Fruit fly (Drosophila melanogaster): ENCODE measurements around the gene Unc-115a.

Gene Unc-115a

DNA sequence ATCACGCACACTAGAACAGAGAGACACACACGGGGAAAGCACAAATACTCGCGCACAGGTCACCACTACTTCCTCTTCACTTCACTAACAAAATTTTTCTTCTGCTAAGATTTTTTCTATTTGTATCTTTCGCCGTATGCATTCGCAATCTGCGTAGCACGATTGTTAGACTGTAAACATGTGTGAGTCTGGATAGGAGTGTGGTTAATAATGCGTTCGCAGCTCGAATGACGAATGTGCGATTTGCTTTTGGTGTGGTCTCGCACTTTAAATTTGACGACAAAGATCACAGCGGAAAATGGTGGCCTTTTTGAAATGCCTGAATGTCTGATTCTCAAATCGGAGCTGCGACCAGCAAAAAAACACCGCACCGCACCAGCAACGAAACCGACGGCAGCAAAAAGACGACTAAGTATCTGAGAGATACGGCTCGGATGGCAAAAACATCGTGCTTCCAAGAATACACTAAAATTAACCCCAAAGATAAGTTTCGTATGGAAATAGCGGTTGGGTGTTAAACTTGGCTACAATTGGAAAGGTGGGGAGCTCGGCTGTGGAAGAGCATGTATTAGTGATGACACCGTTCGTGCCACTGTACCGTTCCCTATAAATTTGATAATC is at the start of gene Unc-115a:
TSS of gene Unc-115a (minus strand) at position 410 of the 621 bp plus-strand sequence.
- TF ChIP-seq fd96Ca (GFP tag; IDR thresholded peaks at IDR 0.05) = no peak
- no peak for TF ChIP-seq CG8301 (tag; optimal IDR thresholded peaks at IDR 0.05)
- TF ChIP-seq CG17806 (tag; optimal IDR thresholded peaks at IDR 0.05) = peak; percentile 6
- TF ChIP-seq rn (GFP tag; IDR thresholded peaks at IDR 0.05) = no peak
- no peak for TF ChIP-seq CG14655 (GFP tag; optimal IDR thresholded peaks at IDR 0.05)
- no peak for TF ChIP-seq CG13204 (GFP tag; optimal IDR thresholded peaks at IDR 0.05)
- peak; percentile 36 for TF ChIP-seq Snoo (tag; optimal IDR thresholded peaks at IDR 0.05)
- TF ChIP-seq CG34367 (tag; optimal IDR thresholded peaks at IDR 0.05) = peak; percentile 35
- no peak for TF ChIP-seq CG8159 (tag; optimal IDR thresholded peaks at IDR 0.05)
- TF ChIP-seq gl (tag; optimal IDR thresholded peaks at IDR 0.05) = peak; percentile 43
- peak; percentile 21 for TF ChIP-seq CG15710 (tag; optimal IDR thresholded peaks at IDR 0.05)
- no peak for TF ChIP-seq Ets98B (GFP tag; IDR thresholded peaks at IDR 0.05)
- no peak for TF ChIP-seq CG32121 (GFP tag; IDR thresholded peaks at IDR 0.05)
- TF ChIP-seq Pif1A (GFP tag; optimal IDR thresholded peaks at IDR 0.05) = no peak
- TF ChIP-seq EcR (GFP tag; optimal IDR thresholded peaks at IDR 0.05) = no peak
- no peak for TF ChIP-seq D1 (tag; optimal IDR thresholded peaks at IDR 0.05)
- no peak for TF ChIP-seq CG9948 (tag; optimal IDR thresholded peaks at IDR 0.05)

DNA sequence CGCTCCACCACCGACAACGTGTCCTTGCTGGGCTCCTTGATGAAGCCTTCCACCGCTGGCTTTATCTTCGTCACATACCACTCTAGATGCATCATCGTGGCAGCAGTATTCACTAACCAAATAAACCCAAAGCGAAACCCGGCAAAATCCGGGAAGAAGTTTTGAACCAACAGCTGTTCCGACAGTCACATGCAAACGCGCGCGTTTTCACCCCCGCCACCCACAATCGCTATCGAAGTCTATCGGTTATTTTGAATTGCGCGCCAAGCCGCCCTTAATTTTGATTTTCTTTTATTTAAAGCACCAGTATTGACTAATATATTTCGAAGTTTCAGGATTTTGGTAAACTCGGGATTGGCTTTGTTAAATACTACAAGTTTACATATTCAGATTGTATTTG is 49.3 kb upstream of the Unc-115a start, which contains the start of gene Tti1:
TSS of gene Tti1 (minus strand) at position 200 of the 400 bp plus-strand sequence.
- no peak for TF ChIP-seq Ets98B (GFP tag; IDR thresholded peaks at IDR 0.05)
- no peak for TF ChIP-seq CG12605 (GFP tag; IDR thresholded peaks at IDR 0.05)
- TF ChIP-seq gl (tag; optimal IDR thresholded peaks at IDR 0.05) = no peak
- no peak for TF ChIP-seq CG4496 (GFP tag; IDR thresholded peaks at IDR 0.05)
- no peak for TF ChIP-seq fd96Ca (GFP tag; IDR thresholded peaks at IDR 0.05)
- TF ChIP-seq CG9948 (tag; optimal IDR thresholded peaks at IDR 0.05) = no peak
- no peak for TF ChIP-seq EcR (GFP tag; optimal IDR thresholded peaks at IDR 0.05)

DNA sequence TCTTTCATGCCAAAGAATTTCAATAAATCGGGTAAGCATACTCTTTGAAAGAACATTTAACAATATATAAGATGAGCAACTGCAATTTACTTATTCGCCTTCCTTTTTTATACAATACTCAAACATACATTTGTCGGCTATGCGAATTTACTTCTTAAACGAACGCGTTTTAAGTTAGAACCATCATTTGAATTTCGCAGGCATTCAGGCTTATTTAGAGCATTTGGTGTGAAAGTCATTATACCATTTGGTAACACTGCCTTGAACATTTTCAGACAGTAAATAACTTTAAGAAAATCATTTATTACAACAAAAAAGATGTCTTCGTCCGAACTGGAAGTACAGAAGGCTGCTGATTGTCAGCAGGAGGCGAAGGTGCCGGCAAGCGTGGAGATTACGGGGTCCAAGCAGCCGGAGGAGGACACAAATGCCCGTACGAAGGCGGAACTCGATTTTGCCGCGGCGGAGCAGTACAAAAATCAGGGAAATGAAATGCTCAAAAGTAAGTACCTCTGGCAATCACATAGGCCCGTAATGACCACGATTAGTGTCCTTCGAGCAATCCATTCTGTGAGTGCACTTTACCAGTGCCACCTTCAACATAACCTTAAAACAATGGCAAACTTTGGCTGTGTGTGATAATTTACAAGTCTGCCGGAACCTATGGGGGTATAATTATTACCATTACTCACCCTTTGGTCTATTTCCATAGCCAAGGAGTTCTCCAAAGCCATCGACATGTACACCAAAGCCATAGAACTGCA is 42.9 kb upstream of the Unc-115a start:
- TF ChIP-seq CG4496 (GFP tag; IDR thresholded peaks at IDR 0.05) (no peak), gl (tag; optimal IDR thresholded peaks at IDR 0.05) (no peak), D1 (tag; optimal IDR thresholded peaks at IDR 0.05) (no peak), Pif1A (GFP tag; optimal IDR thresholded peaks at IDR 0.05) (no peak), Pif1B (GFP tag; optimal IDR thresholded peaks at IDR 0.05) (no peak), fd96Ca (GFP tag; IDR thresholded peaks at IDR 0.05) (no peak)

- TF ChIP-seq CG17806 (tag; optimal IDR thresholded peaks at IDR 0.05) (no peak), CG14655 (GFP tag; optimal IDR thresholded peaks at IDR 0.05) (no peak)
Measured at dm6 chr3R:9747875-9747899, 42.5 kb upstream of the Unc-115a start, which contains the start of gene PpD3. PpD3 (plus strand) TSS chr3R:9747875.

DNA sequence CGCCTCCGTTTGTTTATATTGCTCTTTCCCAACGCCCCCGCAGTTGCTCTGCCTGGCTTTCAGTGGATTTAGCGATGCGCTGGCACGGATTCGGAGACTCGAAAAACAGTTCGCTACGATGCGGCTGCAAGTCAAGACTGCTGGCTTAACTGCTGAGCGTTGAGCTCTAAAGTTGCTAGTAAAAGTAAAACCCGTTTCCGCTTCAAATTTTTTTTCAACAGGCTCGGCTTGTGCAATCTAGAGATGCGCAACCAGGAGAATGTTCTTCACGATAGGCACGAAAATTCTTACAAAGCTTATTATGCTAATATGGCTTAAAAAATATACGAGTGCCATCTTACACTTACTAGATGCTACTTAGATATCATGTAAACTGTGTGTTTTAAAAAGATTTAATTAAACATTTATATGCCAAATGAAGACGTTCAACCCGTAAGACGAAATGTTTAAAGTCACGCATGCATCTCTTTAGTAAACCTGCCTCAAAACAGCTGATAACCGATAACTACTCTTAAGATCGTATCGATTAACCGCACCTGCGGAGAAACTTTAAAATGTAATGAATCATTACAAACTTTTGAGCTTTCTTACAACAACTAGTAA is 42.2 kb upstream of the Unc-115a start, which contains the start of gene CG12948:
TSS of gene CG12948 (minus strand) at position 473 of the 603 bp plus-strand sequence.
- TF ChIP-seq CG17806 (tag; optimal IDR thresholded peaks at IDR 0.05) (peak; percentile 23), CG4496 (GFP tag; IDR thresholded peaks at IDR 0.05) (peak; percentile 47; the same call in 1 of the 3 replicates), gl (tag; optimal IDR thresholded peaks at IDR 0.05) (peak; percentile 29), Pif1B (GFP tag; optimal IDR thresholded peaks at IDR 0.05) (no peak), D1 (tag; optimal IDR thresholded peaks at IDR 0.05) (no peak), Ets98B (GFP tag; IDR thresholded peaks at IDR 0.05) (peak; percentile 35; the same call in 1 of the 2 replicates), EcR (GFP tag; optimal IDR thresholded peaks at IDR 0.05) (peak; percentile 51), CG15710 (tag; optimal IDR thresholded peaks at IDR 0.05) (peak; percentile 53), CG14655 (GFP tag; optimal IDR thresholded peaks at IDR 0.05) (no peak), CG8301 (tag; optimal IDR thresholded peaks at IDR 0.05) (no peak), CG8159 (tag; optimal IDR thresholded peaks at IDR 0.05) (no peak), fd96Ca (GFP tag; IDR thresholded peaks at IDR 0.05) (peak; percentile 7; the same call in 1 of the 3 replicates), rn (GFP tag; IDR thresholded peaks at IDR 0.05) (no peak), Snoo (tag; optimal IDR thresholded peaks at IDR 0.05) (peak; percentile 55), Pif1A (GFP tag; optimal IDR thresholded peaks at IDR 0.05) (no peak), CG32121 (GFP tag; IDR thresholded peaks at IDR 0.05) (peak; percentile 24; the same call in 1 of the 2 replicates), CG34367 (tag; optimal IDR thresholded peaks at IDR 0.05) (no peak), CG10348 (GFP tag; IDR thresholded peaks at IDR 0.05) (no peak), CG12605 (GFP tag; IDR thresholded peaks at IDR 0.05) (no peak), CG13204 (GFP tag; optimal IDR thresholded peaks at IDR 0.05) (no peak), CG9948 (tag; optimal IDR thresholded peaks at IDR 0.05) (peak; percentile 24)

DNA sequence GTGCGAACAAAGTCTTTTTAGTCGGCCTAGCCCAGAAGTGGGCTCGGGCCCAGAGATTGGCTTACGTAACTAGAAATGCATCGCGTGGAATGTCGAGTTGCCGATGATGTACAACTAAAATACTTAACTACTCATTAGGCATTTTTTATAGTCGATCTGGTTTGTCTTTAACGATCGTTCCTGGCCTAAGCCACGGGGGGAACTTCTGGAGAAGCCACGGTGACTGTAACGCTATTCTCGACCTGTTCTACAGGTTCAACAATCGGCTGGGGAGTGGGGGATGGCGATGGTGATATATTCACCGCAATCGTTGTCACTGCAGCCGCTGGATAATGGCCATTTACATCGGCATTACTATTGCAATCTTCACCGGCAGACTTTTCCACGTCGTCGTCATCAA is 41.0 kb upstream of the Unc-115a start, which contains the start of gene CG34409:
TSS of gene CG34409 (minus strand) at position 101 of the 400 bp plus-strand sequence.
- TF ChIP-seq EcR (GFP tag; optimal IDR thresholded peaks at IDR 0.05) = peak; percentile 9
- TF ChIP-seq Ets98B (GFP tag; IDR thresholded peaks at IDR 0.05) = no peak

DNA sequence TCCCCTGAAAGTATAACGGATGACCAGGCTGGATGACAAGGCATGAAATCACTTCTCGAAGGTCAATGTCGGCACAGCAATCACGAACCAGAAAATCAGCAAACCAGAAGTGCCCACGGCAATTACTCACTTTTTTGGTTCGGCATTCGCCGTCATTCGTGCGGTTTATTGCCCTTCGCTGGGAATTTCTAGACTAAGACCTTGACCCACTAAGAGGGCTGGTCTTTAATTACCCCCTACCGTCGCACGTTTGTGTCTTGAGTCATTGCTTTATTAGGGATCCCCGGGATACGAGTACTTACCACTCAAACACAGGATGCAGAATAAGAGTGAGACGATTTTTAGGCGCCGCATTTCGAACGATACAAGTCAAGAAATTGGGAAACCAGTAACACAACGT is 40.2 kb upstream of the Unc-115a start:
- TF ChIP-seq EcR (GFP tag; optimal IDR thresholded peaks at IDR 0.05) = peak; percentile 76
- TF ChIP-seq CG13204 (GFP tag; optimal IDR thresholded peaks at IDR 0.05) = no peak
